Worm (Caenorhabditis elegans): ENCODE results near the gene Y9C9A.5.

The Y9C9A.5 gene

ce11 chrIV:4986246-4986645 is 44.5 kb downstream of the Y9C9A.5 start, which contains the start of gene clec-177 (continued):
- no peak for TF ChIP-seq nhr-76 (tag; optimal IDR thresholded peaks at IDR 0.05)
- TF ChIP-seq madf-9 (GFP tag; conservative IDR thresholded peaks at IDR 0.05) = no peak

- TF ChIP-seq ces-1 (GFP tag; optimal IDR thresholded peaks at IDR 0.05) (no peak), ZK337.2 (GFP tag; IDR thresholded peaks at IDR 0.05) (no peak), F44E2.7 (GFP tag; IDR thresholded peaks at IDR 0.05) (no peak)
Observed at ce11 chrIV:4988531-4988930, 46.8 kb downstream of the Y9C9A.5 start, which contains the start of gene E03H12.7. TSS of gene E03H12.7 (minus strand) at chrIV:4988631.

ce11 chrIV:4992089-4992488 is 50.3 kb downstream of the Y9C9A.5 start, which contains the start of gene str-162:
TSS of gene str-162 (plus strand) at chrIV:4992389.
- TF ChIP-seq unc-62 (GFP tag; optimal IDR thresholded peaks at IDR 0.05 in 1 of 2) (peak in 1 of 2 experiments; percentile 13), unc-62 (tag; optimal IDR thresholded peaks at IDR 0.05) (no peak), zip-11 (GFP tag; IDR thresholded peaks at IDR 0.05) (no peak), T26A8.4 (GFP tag; IDR thresholded peaks at IDR 0.05) (no peak), zip-2 (tag; optimal IDR thresholded peaks at IDR 0.05) (no peak), fkh-10 (GFP tag; optimal IDR thresholded peaks at IDR 0.05) (no peak), mxl-2 (GFP tag; conservative IDR thresholded peaks at IDR 0.05) (no peak), unc-130 (GFP tag; optimal IDR thresholded peaks at IDR 0.05) (no peak)

ce11 chrIV:4993128-4993527 is 51.3 kb downstream of the Y9C9A.5 start:
- TF ChIP-seq lin-1 (GFP tag; IDR thresholded peaks at IDR 0.05) (no peak), unc-62 (GFP tag; optimal IDR thresholded peaks at IDR 0.05 in 1 of 2) (peak in 1 of 2 experiments; percentile 96), unc-62 (tag; optimal IDR thresholded peaks at IDR 0.05) (no peak)
